Comparison of ENCODE assay signal across 2 fruit fly cellular contexts in the genomic region with DNA sequence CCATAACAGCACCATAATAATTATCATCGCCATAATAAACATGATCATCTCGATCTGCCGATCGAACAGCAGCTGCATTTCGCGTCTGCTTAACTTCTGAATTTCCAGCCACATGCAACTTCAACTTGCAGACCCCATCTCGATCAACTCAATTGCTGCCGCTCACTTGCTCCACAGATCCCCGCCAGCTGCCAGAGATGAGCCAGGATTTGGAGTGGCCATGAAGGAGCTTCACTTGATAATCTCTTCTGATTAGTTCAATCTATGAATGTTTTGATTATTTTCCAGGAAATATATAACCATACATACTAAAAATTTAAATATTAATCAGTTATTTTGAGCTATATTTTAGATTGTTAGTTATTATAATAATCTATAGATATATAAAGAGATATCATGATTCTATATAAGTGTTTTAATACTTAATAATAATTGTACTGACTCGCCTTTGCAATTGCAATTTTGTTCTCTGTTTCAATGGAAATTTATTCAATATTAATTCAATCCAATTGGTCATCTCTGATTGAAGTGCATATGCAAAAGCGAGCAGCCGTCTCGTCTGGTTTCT.
A peak's percentile ranks its signal among the peaks of the same experiment; 100 is the strongest.
TF ChIP-seq lines count a peak whose summit lies in the region.

No protein-coding gene starts in this region.

TF ChIP-seq in whole organism, prepupa, 60 proteins besides CTCF, POLR2A, EP300 and RAD21 (continues in another document):
- TF ChIP-seq svp (GFP tag; lab: Kevin White, UChicago) = peak; percentile 33
- TF ChIP-seq Ets96B (tag; optimal IDR thresholded peaks at IDR 0.05; lab: Kevin White, UChicago) = peak; percentile 7
- TF ChIP-seq CG6276 (GFP tag; optimal IDR thresholded peaks at IDR 0.05; lab: Kevin White, UChicago) = peak; percentile 23
- TF ChIP-seq achi (GFP tag; optimal IDR thresholded peaks at IDR 0.05; lab: Kevin White, UChicago) = no peak
- TF ChIP-seq CG11762 (GFP tag; optimal IDR thresholded peaks at IDR 0.05; lab: Kevin White, UChicago; ENCODE audit: insufficient read depth) = no peak
- no peak for TF ChIP-seq CG8632 (GFP tag; optimal IDR thresholded peaks at IDR 0.05; lab: Kevin White, UChicago)
- no peak for TF ChIP-seq salr (GFP tag; optimal IDR thresholded peaks at IDR 0.05; lab: Kevin White, UChicago)
- TF ChIP-seq CG34406 (GFP tag; optimal IDR thresholded peaks at IDR 0.05; lab: Kevin White, UChicago) = no peak
- TF ChIP-seq acj6 (GFP tag; optimal IDR thresholded peaks at IDR 0.05; lab: Kevin White, UChicago) = no peak
- TF ChIP-seq Hr39 (GFP tag; optimal IDR thresholded peaks at IDR 0.05; lab: Kevin White, UChicago) = no peak
- TF ChIP-seq dsx (GFP tag; optimal IDR thresholded peaks at IDR 0.05; lab: Kevin White, UChicago; ENCODE audit: poor library complexity, severe bottlenecking) = peak; percentile 10
- TF ChIP-seq CG32006 (GFP tag; optimal IDR thresholded peaks at IDR 0.05; lab: Kevin White, UChicago) = peak; percentile 53
- TF ChIP-seq CG10669 (GFP tag; optimal IDR thresholded peaks at IDR 0.05; lab: Kevin White, UChicago) = peak; percentile 13
- TF ChIP-seq Lpt (GFP tag; optimal IDR thresholded peaks at IDR 0.05; lab: Kevin White, UChicago) = no peak
- TF ChIP-seq CG10631 (GFP tag; optimal IDR thresholded peaks at IDR 0.05; lab: Kevin White, UChicago) = peak; percentile 9
- TF ChIP-seq Ets21C (GFP tag; optimal IDR thresholded peaks at IDR 0.05; lab: Kevin White, UChicago) = no peak
- no peak for TF ChIP-seq Met (GFP tag; optimal IDR thresholded peaks at IDR 0.05; lab: Kevin White, UChicago)
- no peak for TF ChIP-seq OdsH (GFP tag; optimal IDR thresholded peaks at IDR 0.05; lab: Kevin White, UChicago)
- TF ChIP-seq Hr4 (GFP tag; optimal IDR thresholded peaks at IDR 0.05; lab: Kevin White, UChicago) = no peak
- TF ChIP-seq Gug (GFP tag; IDR thresholded peaks at IDR 0.05; lab: Robert Waterston, UW) = no peak
- no peak for TF ChIP-seq Sox102F (GFP tag; optimal IDR thresholded peaks at IDR 0.05; lab: Kevin White, UChicago)
- TF ChIP-seq CG6854 (GFP tag; optimal IDR thresholded peaks at IDR 0.05; lab: Kevin White, UChicago) = no peak
- peak; percentile 10; the same call in 1 of the 2 replicates for TF ChIP-seq CG15336 (GFP tag; IDR thresholded peaks at IDR 0.05; lab: Robert Waterston, UW)
- no peak for TF ChIP-seq CG11902 (GFP tag; optimal IDR thresholded peaks at IDR 0.05; lab: Kevin White, UChicago)
- no peak for TF ChIP-seq CG31627 (GFP tag; optimal IDR thresholded peaks at IDR 0.05; lab: Kevin White, UChicago)
- TF ChIP-seq CG3032 (tag; optimal IDR thresholded peaks at IDR 0.05; lab: Kevin White, UChicago) = peak; percentile 26
- no peak for TF ChIP-seq Sox14 (GFP tag; optimal IDR thresholded peaks at IDR 0.05; lab: Kevin White, UChicago)
- TF ChIP-seq net (GFP tag; optimal IDR thresholded peaks at IDR 0.05; lab: Kevin White, UChicago) = peak; percentile 7
- TF ChIP-seq cyc (GFP tag; optimal IDR thresholded peaks at IDR 0.05; lab: Kevin White, UChicago) = no peak
- no peak for TF ChIP-seq pdm3 (GFP tag; optimal IDR thresholded peaks at IDR 0.05; lab: Kevin White, UChicago)
- no peak for TF ChIP-seq vri (GFP tag; optimal IDR thresholded peaks at IDR 0.05; lab: Kevin White, UChicago)
- TF ChIP-seq lz (GFP tag; optimal IDR thresholded peaks at IDR 0.05; lab: Kevin White, UChicago) = no peak
- TF ChIP-seq Eip93F (GFP tag; optimal IDR thresholded peaks at IDR 0.05; lab: Kevin White, UChicago) = no peak
- TF ChIP-seq topi (GFP tag; optimal IDR thresholded peaks at IDR 0.05; lab: Kevin White, UChicago) = no peak
- TF ChIP-seq dac (GFP tag; optimal IDR thresholded peaks at IDR 0.05; lab: Kevin White, UChicago) = no peak
- TF ChIP-seq fd85E (GFP tag; optimal IDR thresholded peaks at IDR 0.05; lab: Kevin White, UChicago) = no peak
- TF ChIP-seq CG6163 (GFP tag; IDR thresholded peaks at IDR 0.05; lab: Robert Waterston, UW) = peak; percentile 52; the same call in 1 of the 3 replicates
- peak; percentile 34 for TF ChIP-seq CG6808 (GFP tag; optimal IDR thresholded peaks at IDR 0.05; lab: Kevin White, UChicago)
- no peak for TF ChIP-seq CG9139 (GFP tag; optimal IDR thresholded peaks at IDR 0.05; lab: Kevin White, UChicago)
- no peak for TF ChIP-seq CG1621 (tag; optimal IDR thresholded peaks at IDR 0.05; lab: Kevin White, UChicago)
- no peak for TF ChIP-seq Sox15 (GFP tag; optimal IDR thresholded peaks at IDR 0.05; lab: Kevin White, UChicago)
- no peak for TF ChIP-seq CG8319 (GFP tag; optimal IDR thresholded peaks at IDR 0.05; lab: Kevin White, UChicago)
- no peak for TF ChIP-seq fkh (GFP tag; optimal IDR thresholded peaks at IDR 0.05; lab: Kevin White, UChicago)

TF ChIP-seq in whole organism, pupa, 21 proteins besides CTCF, POLR2A, EP300 and RAD21:
- TF ChIP-seq CG15710 (tag; optimal IDR thresholded peaks at IDR 0.05; lab: Kevin White, UChicago) (peak; percentile 3), Pif1B (GFP tag; optimal IDR thresholded peaks at IDR 0.05; lab: Kevin White, UChicago) (peak; percentile 9), Snoo (tag; optimal IDR thresholded peaks at IDR 0.05; lab: Kevin White, UChicago) (no peak), CG4496 (GFP tag; IDR thresholded peaks at IDR 0.05; lab: Robert Waterston, UW) (peak; percentile 6; the same call in 1 of the 3 replicates), fd96Ca (GFP tag; IDR thresholded peaks at IDR 0.05; lab: Robert Waterston, UW) (no peak), CG17806 (tag; optimal IDR thresholded peaks at IDR 0.05; lab: Kevin White, UChicago) (peak; percentile 31), CG8301 (tag; optimal IDR thresholded peaks at IDR 0.05; lab: Kevin White, UChicago) (peak; percentile 47), CG13204 (GFP tag; optimal IDR thresholded peaks at IDR 0.05; lab: Kevin White, UChicago) (no peak), CG12605 (GFP tag; IDR thresholded peaks at IDR 0.05; lab: Robert Waterston, UW) (no peak), CG9948 (tag; optimal IDR thresholded peaks at IDR 0.05; lab: Kevin White, UChicago) (peak; percentile 43), EcR (GFP tag; optimal IDR thresholded peaks at IDR 0.05; lab: Kevin White, UChicago) (peak; percentile 22), D1 (tag; optimal IDR thresholded peaks at IDR 0.05; lab: Kevin White, UChicago) (peak; percentile 16), Ets98B (GFP tag; IDR thresholded peaks at IDR 0.05; lab: Robert Waterston, UW) (no peak), CG14655 (GFP tag; optimal IDR thresholded peaks at IDR 0.05; lab: Kevin White, UChicago) (peak; percentile 70), CG8159 (tag; optimal IDR thresholded peaks at IDR 0.05; lab: Kevin White, UChicago) (peak; percentile 68)
